Fruit fly (Drosophila melanogaster) whole organism, wandering third instar larva: ENCODE data around the gene CG31516.

ENCODE experiments used
- CG9705 ChIP-seq: fragments of 200-800 bp; sonication (Bioruptor generic); optimal IDR thresholded peaks from 2 replicates; lab custom pipeline; 2018; ENCODE audit warnings: missing biosample characterization, mild to moderate bottlenecking, missing genetic modification characterization
- Dif ChIP-seq: fragments of 200-275, 200-300 bp; sonication (Bioruptor generic); optimal IDR thresholded peaks from 2 replicates; lab custom pipeline; 2018; ENCODE audit warnings: missing biosample characterization, missing genetic modification characterization; ENCODE audit not compliant: partially characterized antibody
- GATAd ChIP-seq: sonication (Bioruptor generic); optimal IDR thresholded peaks from 2 replicates; lab custom pipeline; 2016; ENCODE audit warnings: missing biosample characterization, missing genetic modification characterization
- HLH106 ChIP-seq: fragments of 200-800 bp; optimal IDR thresholded peaks from 3 replicates; lab custom pipeline; 2019; ENCODE audit warnings: missing biosample characterization, mild to moderate bottlenecking, missing genetic modification characterization, moderate library complexity
- Hnf4 ChIP-seq: fragments of 200-800 bp; sonication (Bioruptor generic); optimal IDR thresholded peaks from 2 replicates; lab custom pipeline; 2016; ENCODE audit warnings: missing biosample characterization, mild to moderate bottlenecking, missing genetic modification characterization
- Myc ChIP-seq: fragments of >200 bp; optimal IDR thresholded peaks from 2 replicates; lab custom pipeline; 2017
- OdsH ChIP-seq: fragments of 200-800 bp; sonication (Bioruptor generic); optimal IDR thresholded peaks from 2 replicates; lab custom pipeline; 2016; ENCODE audit warnings: missing biosample characterization, mild to moderate bottlenecking, missing genetic modification characterization
- brk ChIP-seq: fragments of 200-800 bp; sonication (Bioruptor generic); optimal IDR thresholded peaks from 2 replicates; lab custom pipeline; 2016; ENCODE audit warnings: missing biosample characterization, mild to moderate bottlenecking, missing genetic modification characterization
- dl ChIP-seq, 2 experiments: fragments of 175-275, 200-275 bp in 1 of 2; fragments of 200-275 bp in 1 of 2; sonication (Bioruptor generic); optimal IDR thresholded peaks; lab custom pipeline; 2018; ENCODE audit warnings: mild to moderate bottlenecking in 2 of 2, missing biosample characterization in 2 of 2, missing genetic modification characterization in 2 of 2, moderate library complexity in 2 of 2; ENCODE audit not compliant: partially characterized antibody in 2 of 2, insufficient read depth in 1 of 2
- h ChIP-seq: fragments of 200-800 bp; sonication (Bioruptor generic); optimal IDR thresholded peaks from 3 replicates; lab custom pipeline; 2016; ENCODE audit warnings: missing biosample characterization, mild to moderate bottlenecking, missing genetic modification characterization
- lola ChIP-seq: fragments of >200 bp; optimal IDR thresholded peaks from 2 replicates; lab custom pipeline; 2017; ENCODE audit warnings: missing biosample characterization, missing genetic modification characterization
- psq ChIP-seq: fragments of 200-800 bp; sonication (Bioruptor generic); optimal IDR thresholded peaks from 3 replicates; lab custom pipeline; 2017; ENCODE audit warnings: missing biosample characterization, mild to moderate bottlenecking, missing genetic modification characterization, moderate library complexity
- rgr ChIP-seq: fragments of 200-800 bp; sonication (Bioruptor generic); optimal IDR thresholded peaks from 3 replicates; lab custom pipeline; 2016; ENCODE audit warnings: missing biosample characterization, mild to moderate bottlenecking, missing genetic modification characterization
- usp ChIP-seq: fragments of >200 bp; optimal IDR thresholded peaks from 2 replicates; lab custom pipeline; 2017; ENCODE audit warnings: missing biosample characterization, missing genetic modification characterization

DNA sequence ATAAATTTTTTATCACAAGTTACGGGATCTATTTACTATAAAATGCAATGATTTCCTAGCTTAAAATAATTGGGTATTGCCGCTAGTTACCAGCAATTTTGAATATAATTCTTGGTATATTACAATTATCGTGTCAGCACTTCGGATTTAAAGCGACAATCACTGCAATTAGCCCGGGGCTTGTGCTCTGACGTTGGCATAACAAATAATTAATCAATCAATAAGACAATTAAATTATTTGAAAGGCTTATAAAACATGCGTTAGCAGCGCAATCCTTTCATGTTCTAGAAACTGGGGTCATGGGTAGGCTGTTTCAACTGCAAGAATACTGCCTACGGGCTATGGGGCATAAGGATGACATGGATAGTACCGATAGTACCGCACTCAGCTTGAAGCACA is 36.7 kb upstream of the CG31516 start, which contains the start of gene Or82a:
- TF ChIP-seq psq (GFP tag; lab: Kevin White, UChicago) (no peak), CG9705 (GFP tag; lab: Kevin White, UChicago) (no peak), GATAd (no peak), dl (GFP tag; optimal IDR thresholded peaks at IDR 0.05; lab: Kevin White, UChicago; ENCODE audit: insufficient read depth in 1 of 2, partially characterized antibody in 2 of 2) (no peak), Myc (lab: Kevin White, UChicago) (no peak), usp (no peak), HLH106 (tag; lab: Kevin White, UChicago) (no peak), Dif (no peak), lola (GFP tag; lab: Kevin White, UChicago) (no peak), brk (GFP tag; lab: Kevin White, UChicago) (no peak), OdsH (GFP tag; lab: Kevin White, UChicago) (no peak), Hnf4 (GFP tag; lab: Kevin White, UChicago) (no peak), h (GFP tag; lab: Kevin White, UChicago) (no peak), rgr (GFP tag; lab: Kevin White, UChicago) (no peak)
